In genomic region chr3R:26007964-26008868, dm6 we compare ENCODE assay signal across 1 fruit fly cellular context.
TF ChIP-seq lines count a peak whose summit lies in the region.

No protein-coding gene starts in this region.

TF ChIP-seq in whole organism, embryonic, 481 proteins besides CTCF, POLR2A, EP300 and RAD21 (continued from another document):
- TF ChIP-seq sr (GFP tag; IDR thresholded peaks at IDR 0.05; lab: Robert Waterston, UW) = 0 out of 3 replicates have a peak, but pooled peaks have one; percentile 50
- TF ChIP-seq CG31224 (GFP tag; IDR thresholded peaks at IDR 0.05; lab: Robert Waterston, UW) = 0 out of 2 replicates have a peak, but pooled peaks have one; percentile 24
- peak; percentile 84 for TF ChIP-seq rib (GFP tag; IDR thresholded peaks at IDR 0.05; lab: Robert Waterston, UW)
- no peak for TF ChIP-seq Hr39 (optimal IDR thresholded peaks at IDR 0.05; lab: Kevin White, UChicago)
- TF ChIP-seq CG10654 (GFP tag; optimal IDR thresholded peaks at IDR 0.05; lab: Kevin White, UChicago) = no peak
- TF ChIP-seq sens (GFP tag; lab: Kevin White, UChicago) = peak; percentile 54
- no peak for TF ChIP-seq dimm (GFP tag; IDR thresholded peaks at IDR 0.05; lab: Robert Waterston, UW)
- TF ChIP-seq so (GFP tag; IDR thresholded peaks at IDR 0.05; lab: Robert Waterston, UW) = 0 out of 3 replicates have a peak, but pooled peaks have one; percentile 29
- no peak for TF ChIP-seq CG10979 (tag; optimal IDR thresholded peaks at IDR 0.05; lab: Kevin White, UChicago)
- 0 out of 2 replicates have a peak, but pooled peaks have one; percentile 26 for TF ChIP-seq CG32772 (GFP tag; IDR thresholded peaks at IDR 0.05; lab: Robert Waterston, UW)
- no peak for TF ChIP-seq ato (GFP tag; IDR thresholded peaks at IDR 0.05; lab: Robert Waterston, UW; ENCODE audit: partially characterized antibody)
- no peak for TF ChIP-seq CG5953 (GFP tag; IDR thresholded peaks at IDR 0.05; lab: Robert Waterston, UW)
- TF ChIP-seq NFAT (GFP tag; IDR thresholded peaks at IDR 0.05; lab: Robert Waterston, UW) = no peak
- TF ChIP-seq HmgD (GFP tag; optimal IDR thresholded peaks at IDR 0.05; lab: Kevin White, UChicago) = no peak
- peak; percentile 54 for TF ChIP-seq cg (GFP tag; optimal IDR thresholded peaks at IDR 0.05; lab: Kevin White, UChicago)
- TF ChIP-seq CG6175 (GFP tag; IDR thresholded peaks at IDR 0.05; lab: Robert Waterston, UW) = peak; percentile 67; the same call in 1 of the 3 replicates
- 0 out of 2 replicates have a peak, but pooled peaks have one; percentile 33 for TF ChIP-seq tna (GFP tag; IDR thresholded peaks at IDR 0.05; lab: Robert Waterston, UW; ENCODE audit: partially characterized antibody)
- TF ChIP-seq mirr (GFP tag; optimal IDR thresholded peaks at IDR 0.05; lab: Kevin White, UChicago) = peak; percentile 58
- peak; percentile 87 for TF ChIP-seq abd-A (tag; optimal IDR thresholded peaks at IDR 0.05; lab: Kevin White, UChicago)
- TF ChIP-seq CG12769 (tag; optimal IDR thresholded peaks at IDR 0.05; lab: Kevin White, UChicago) = peak; percentile 89
- TF ChIP-seq fd102C (GFP tag; optimal IDR thresholded peaks at IDR 0.05; lab: Kevin White, UChicago) = no peak
- TF ChIP-seq Fer1 (GFP tag; optimal IDR thresholded peaks at IDR 0.05; lab: Kevin White, UChicago) = no peak
- peak; percentile 69 for TF ChIP-seq kni (GFP tag; optimal IDR thresholded peaks at IDR 0.05; lab: Kevin White, UChicago)
- no peak for TF ChIP-seq stwl (tag; optimal IDR thresholded peaks at IDR 0.05; lab: Kevin White, UChicago)
- 0 out of 3 replicates have a peak, but pooled peaks have one; percentile 34 for TF ChIP-seq CG16813 (GFP tag; IDR thresholded peaks at IDR 0.05; lab: Robert Waterston, UW; ENCODE audit: partially characterized antibody)
- no peak for TF ChIP-seq ara (GFP tag; IDR thresholded peaks at IDR 0.05; lab: Robert Waterston, UW)
- TF ChIP-seq CG10274 (GFP tag; optimal IDR thresholded peaks at IDR 0.05; lab: Kevin White, UChicago) = peak; percentile 69
- no peak for TF ChIP-seq CG17361 (GFP tag; IDR thresholded peaks at IDR 0.05; lab: Robert Waterston, UW)
- TF ChIP-seq Scr (GFP tag; IDR thresholded peaks at IDR 0.05; lab: Robert Waterston, UW; ENCODE audit: partially characterized antibody) = 0 out of 2 replicates have a peak, but pooled peaks have one; percentile 12
- no peak for TF ChIP-seq bigmax (GFP tag; optimal IDR thresholded peaks at IDR 0.05; lab: Kevin White, UChicago)
- TF ChIP-seq CG8765 (GFP tag; IDR thresholded peaks at IDR 0.05; lab: Robert Waterston, UW) = no peak
- peak; percentile 98 for TF ChIP-seq HLHmδ (GFP tag; optimal IDR thresholded peaks at IDR 0.05; lab: Kevin White, UChicago)
- 0 out of 2 replicates have a peak, but pooled peaks have one; percentile 5 for TF ChIP-seq CG13287 (GFP tag; IDR thresholded peaks at IDR 0.05; lab: Robert Waterston, UW; ENCODE audit: partially characterized antibody)
- peak; percentile 52; the same call in 2 of the 3 replicates for TF ChIP-seq otp (GFP tag; IDR thresholded peaks at IDR 0.05; lab: Robert Waterston, UW)
- TF ChIP-seq grn (GFP tag; optimal IDR thresholded peaks at IDR 0.05; lab: Kevin White, UChicago) = peak; percentile 93
- 0 out of 3 replicates have a peak, but pooled peaks have one; percentile 26 for TF ChIP-seq dysf (GFP tag; IDR thresholded peaks at IDR 0.05; lab: Robert Waterston, UW)
- TF ChIP-seq Hmx (GFP tag; optimal IDR thresholded peaks at IDR 0.05; lab: Kevin White, UChicago) = no peak
- TF ChIP-seq CG8388 (GFP tag; optimal IDR thresholded peaks at IDR 0.05; lab: Kevin White, UChicago) = no peak
- no peak for TF ChIP-seq Pdp1 (GFP tag; optimal IDR thresholded peaks at IDR 0.05; lab: Kevin White, UChicago)
- TF ChIP-seq D (optimal IDR thresholded peaks at IDR 0.05; lab: Kevin White, UChicago) = no peak
- no peak for TF ChIP-seq D (GFP tag; optimal IDR thresholded peaks at IDR 0.05; lab: Kevin White, UChicago)
- peak; percentile 83 for TF ChIP-seq CG13894 (tag; optimal IDR thresholded peaks at IDR 0.05; lab: Kevin White, UChicago)
- no peak for TF ChIP-seq jing (GFP tag; optimal IDR thresholded peaks at IDR 0.05; lab: Kevin White, UChicago)
- no peak for TF ChIP-seq CG30403 (GFP tag; optimal IDR thresholded peaks at IDR 0.05; lab: Kevin White, UChicago)
- peak; percentile 69 for TF ChIP-seq Med (GFP tag; lab: Kevin White, UChicago)
- peak; percentile 98 for TF ChIP-seq sug (tag; optimal IDR thresholded peaks at IDR 0.05; lab: Kevin White, UChicago)
- TF ChIP-seq Myb (GFP tag; optimal IDR thresholded peaks at IDR 0.05; lab: Kevin White, UChicago) = no peak
TF ChIP-seq in whole organism, embryonic: peak in this region for 53.
